Worm (Caenorhabditis elegans) whole organism, young adult: Measurements from ENCODE around the gene Y45F10B.13.
"Not testable (repeated sequence)": the region's sequence is repeated elsewhere in the genome, so short reads cannot be mapped to it uniquely, and the experiment has no call there.

Source experiments
- B0261.1 ChIP-seq: sonication (generic microtip); optimal IDR thresholded peaks from 2 replicates; lab custom pipeline; 2016; ENCODE audit warnings: mild to moderate bottlenecking, missing genetic modification characterization, moderate library complexity, missing compliant biosample characterization
- B0336.3 ChIP-seq: fragments of 200-800 bp; sonication (Bioruptor generic); IDR thresholded peaks from 2 replicates; pipeline ENCODE4 v1.3.6; 2022; ENCODE audit warnings: missing genetic modification characterization, missing compliant biosample characterization
- D2030.7 ChIP-seq: fragments of 200-800 bp; sonication (Bioruptor generic); IDR thresholded peaks from 2 replicates; pipeline ENCODE4 v1.3.6; 2022; ENCODE audit warnings: missing genetic modification reagents, missing genetic modification characterization, missing compliant biosample characterization
- F49E8.2 ChIP-seq: sonication (generic microtip); optimal IDR thresholded peaks from 3 replicates; lab custom pipeline; 2017; ENCODE audit warnings: missing genetic modification characterization, mild to moderate bottlenecking, missing compliant biosample characterization, antibody characterized with exemption, moderate library complexity; ENCODE audit not compliant: insufficient read depth
- Y53F4B.3 ChIP-seq: fragments of 200-800 bp; sonication (Bioruptor generic); IDR thresholded peaks from 2 replicates; pipeline ENCODE4 v1.3.6; 2022; ENCODE audit warnings: missing genetic modification reagents, missing genetic modification characterization, missing compliant biosample characterization
- attf-3 ChIP-seq: fragments of 200-800 bp; sonication (Bioruptor generic); conservative IDR thresholded peaks from 2 replicates; pipeline ENCODE4 v1.3.6; 2022; ENCODE audit warnings: missing genetic modification reagents, missing genetic modification characterization, missing compliant biosample characterization
- attf-6 ChIP-seq: fragments of 200-800 bp; sonication (Bioruptor generic); IDR thresholded peaks from 2 replicates; pipeline ENCODE4 v1.3.6; 2022; ENCODE audit warnings: missing genetic modification reagents, missing genetic modification characterization, missing compliant biosample characterization
- ceh-100 ChIP-seq: fragments of 200-800 bp; sonication (Bioruptor generic); IDR thresholded peaks from 2 replicates; pipeline ENCODE4 v1.3.6; 2022; ENCODE audit warnings: missing genetic modification reagents, missing genetic modification characterization, missing compliant biosample characterization
- ceh-91 ChIP-seq: fragments of 200-800 bp; sonication (Bioruptor generic); IDR thresholded peaks from 2 replicates; pipeline ENCODE4 v1.3.6; 2022; ENCODE audit warnings: missing genetic modification reagents, missing genetic modification characterization, missing compliant biosample characterization
- chd-7 ChIP-seq: sonication (generic microtip); optimal IDR thresholded peaks from 2 replicates; lab custom pipeline; 2016; ENCODE audit warnings: mild to moderate bottlenecking, missing genetic modification characterization, moderate library complexity, missing compliant biosample characterization
- dpl-1 ChIP-seq: fragments of 150-350 bp; optimal IDR thresholded peaks from 2 replicates; lab custom pipeline; 2014; ENCODE audit warnings: missing biosample characterization, missing genetic modification reagents, missing genetic modification characterization
- ekl-4 ChIP-seq: fragments of 200-800 bp; sonication (Bioruptor generic); IDR thresholded peaks from 2 replicates; pipeline ENCODE4 v1.3.6; 2022; ENCODE audit warnings: missing genetic modification reagents, missing genetic modification characterization, missing compliant biosample characterization
- ets-4 ChIP-seq: fragments of 200-800 bp; sonication (Bioruptor generic); optimal IDR thresholded peaks from 2 replicates; lab custom pipeline; 2018; ENCODE audit warnings: mild to moderate bottlenecking, missing genetic modification characterization, missing compliant biosample characterization
- hmg-1.2 ChIP-seq: fragments of 200-800 bp; sonication (Bioruptor generic); IDR thresholded peaks from 2 replicates; pipeline ENCODE4 v1.3.6; 2022; ENCODE audit warnings: missing genetic modification reagents, missing genetic modification characterization, missing compliant biosample characterization
- lin-26 ChIP-seq: fragments of 200-800 bp; sonication (Bioruptor generic); IDR thresholded peaks from 2 replicates; pipeline ENCODE4 v1.3.6; 2022; ENCODE audit warnings: missing genetic modification reagents, missing genetic modification characterization, missing compliant biosample characterization
- lin-40 ChIP-seq: sonication (generic microtip); optimal IDR thresholded peaks from 2 replicates; lab custom pipeline; 2016; ENCODE audit warnings: missing genetic modification characterization, mild to moderate bottlenecking, missing compliant biosample characterization, missing genotype, missing genetic modification reagents
- lin-54 ChIP-seq: fragments of 200-800 bp; sonication (Bioruptor generic); optimal IDR thresholded peaks from 2 replicates; lab custom pipeline; 2018; ENCODE audit warnings: mild to moderate bottlenecking, missing genetic modification characterization, missing compliant biosample characterization
- lsl-1 ChIP-seq: fragments of 200-800 bp; sonication (Bioruptor generic); optimal IDR thresholded peaks from 2 replicates; lab custom pipeline; 2018; ENCODE audit warnings: mild to moderate bottlenecking, missing genetic modification characterization, moderate library complexity, missing compliant biosample characterization
- madf-6 ChIP-seq: fragments of 200-800 bp; sonication (Bioruptor generic); IDR thresholded peaks from 2 replicates; pipeline ENCODE4 v1.3.6; 2022; ENCODE audit warnings: missing genetic modification reagents, missing genetic modification characterization, missing compliant biosample characterization
- mcd-1 ChIP-seq: fragments of 200-800 bp; sonication (Bioruptor generic); IDR thresholded peaks from 2 replicates; pipeline ENCODE4 v1.3.6; 2022; ENCODE audit warnings: missing genetic modification reagents, missing genetic modification characterization, missing compliant biosample characterization
- mel-28 ChIP-seq: sonication (generic microtip); optimal IDR thresholded peaks from 2 replicates; lab custom pipeline; 2016; ENCODE audit warnings: borderline replicate concordance, mild to moderate bottlenecking, missing genetic modification characterization, missing compliant biosample characterization
- nfya-1 ChIP-seq: sonication (generic microtip); optimal IDR thresholded peaks from 2 replicates; lab custom pipeline; 2017; ENCODE audit warnings: antibody characterized with exemption, missing compliant biosample characterization, missing genetic modification characterization, borderline replicate concordance; ENCODE audit not compliant: insufficient read depth
- rcor-1 ChIP-seq: fragments of 200-800 bp; sonication (Bioruptor generic); IDR thresholded peaks from 2 replicates; pipeline ENCODE4 v1.3.6; 2022; ENCODE audit warnings: missing genetic modification reagents, missing genetic modification characterization, missing compliant biosample characterization
- rec-8 ChIP-seq, 2 experiments: sonication (generic microtip); optimal IDR thresholded peaks; 2 replicates each; lab custom pipeline; 2016; ENCODE audit warnings: mild to moderate bottlenecking in 2 of 2, missing genetic modification characterization in 2 of 2, missing genetic modification reagents in 2 of 2, missing genotype in 2 of 2, missing biosample characterization in 1 of 2, missing compliant biosample characterization in 1 of 2, moderate library complexity in 1 of 2
- rpc-1 ChIP-seq, 2 experiments: fragments of 150-350 bp in 1 of 2; sonication (generic microtip) in 1 of 2; optimal IDR thresholded peaks; 2 replicates each; lab custom pipeline; 2014 to 2018; ENCODE audit warnings: missing biosample characterization in 1 of 2, missing genetic modification characterization in 1 of 2, missing genetic modification reagents in 1 of 2, missing genotype in 1 of 2
- snpc-1.3 ChIP-seq: sonication (generic microtip); optimal IDR thresholded peaks from 2 replicates; lab custom pipeline; 2017; ENCODE audit warnings: missing genetic modification characterization, mild to moderate bottlenecking, missing compliant biosample characterization, antibody characterized with exemption, moderate library complexity, missing genotype, missing genetic modification reagents; ENCODE audit not compliant: insufficient read depth
- snpc-4 ChIP-seq, 5 experiments: fragments of 150-350 bp in 1 of 5; sonication (generic microtip) in 4 of 5; optimal IDR thresholded peaks; 2 replicates each; lab custom pipeline; 2014 to 2018; ENCODE audit warnings: missing genetic modification characterization in 5 of 5, missing biosample characterization in 3 of 5, antibody characterized with exemption in 2 of 5, mild to moderate bottlenecking in 2 of 5, missing compliant biosample characterization in 2 of 5, missing genotype in 2 of 5, moderate library complexity in 2 of 5, missing genetic modification reagents in 1 of 5
- tbp1 ChIP-seq: fragments of 200-800 bp; sonication (Bioruptor generic); optimal IDR thresholded peaks from 2 replicates; lab custom pipeline; 2018; ENCODE audit warnings: mild to moderate bottlenecking, missing genetic modification characterization, missing compliant biosample characterization
- ztf-28 ChIP-seq: fragments of 200-800 bp; sonication (Bioruptor generic); IDR thresholded peaks from 2 replicates; pipeline ENCODE4 v1.3.6; 2022; ENCODE audit warnings: missing genetic modification reagents, missing genetic modification characterization, missing compliant biosample characterization
- ztf-6 ChIP-seq: fragments of 200-800 bp; sonication (Bioruptor generic); IDR thresholded peaks from 2 replicates; pipeline ENCODE4 v1.3.6; 2022; ENCODE audit warnings: missing genetic modification reagents, missing genetic modification characterization, missing compliant biosample characterization

Gene Y45F10B.13

ce11 chrIV:13505144-13505543 lies 56.4 kb downstream of the Y45F10B.13 start, which contains the start of gene seld-1:
seld-1 (plus strand) TSS chrIV:13505444.
- TF ChIP-seq lin-40 (tag; lab: Kevin White, UChicago) (no peak), lsl-1 (GFP tag; lab: Kevin White, UChicago) (no peak), mel-28 (tag; lab: Kevin White, UChicago) (no peak), dpl-1 (GFP tag; lab: Kevin White, UChicago) (no peak), chd-7 (tag; lab: Kevin White, UChicago) (no peak), ztf-6 (no peak), nfya-1 (tag; lab: Kevin White, UChicago) (no peak), B0336.3 (no peak), rpc-1 (optimal IDR thresholded peaks at IDR 0.05; lab: Kevin White, UChicago) (no peak), rpc-1 (tag; optimal IDR thresholded peaks at IDR 0.05; lab: Kevin White, UChicago) (no peak), lin-54 (GFP tag; lab: Kevin White, UChicago) (no peak), ets-4 (GFP tag; lab: Kevin White, UChicago) (no peak), lin-26 (GFP tag; lab: Robert Waterston, UW) (no peak), rec-8 (tag; optimal IDR thresholded peaks at IDR 0.05; lab: Kevin White, UChicago) (no peak)
- TF ChIP-seq, all 124 proteins: peak for 0

- TF ChIP-seq tbp1 (GFP tag; lab: Kevin White, UChicago) (peak; percentile 65), hmg-1.2 (GFP tag; lab: Robert Waterston, UW) (peak; percentile 24; the same call in 1 of the 2 replicates), B0261.1 (peak; percentile 33), lin-26 (GFP tag; lab: Robert Waterston, UW) (peak; percentile 54; the same call in 1 of the 2 replicates), attf-6 (GFP tag; lab: Robert Waterston, UW) (0 out of 2 replicates have a peak, but pooled peaks have one; percentile 8), madf-6 (peak; percentile 8; the same call in 1 of the 2 replicates), rpc-1 (tag; optimal IDR thresholded peaks at IDR 0.05; lab: Kevin White, UChicago) (peak; percentile 46)
- not testable (repeated sequence) for TF ChIP-seq rpc-1 (optimal IDR thresholded peaks at IDR 0.05; lab: Kevin White, UChicago)
Measured at ce11 chrIV:13504065-13504464, 57.5 kb downstream of the Y45F10B.13 start.

- TF ChIP-seq dpl-1 (GFP tag; lab: Kevin White, UChicago) (peak; percentile 16), ztf-28 (GFP tag; lab: Robert Waterston, UW) (peak; percentile 5; the same call in 1 of the 2 replicates), D2030.7 (GFP tag; lab: Robert Waterston, UW) (peak; percentile 54), snpc-4 (tag; optimal IDR thresholded peaks at IDR 0.05; lab: Kevin White, UChicago) (peak in 2 of 4 experiments; percentile 45 to 48), rcor-1 (GFP tag; lab: Robert Waterston, UW) (0 out of 2 replicates have a peak, but pooled peaks have one; percentile 10), attf-3 (GFP tag; lab: Robert Waterston, UW) (0 out of 2 replicates have a peak, but pooled peaks have one; percentile 29), mcd-1 (GFP tag; lab: Robert Waterston, UW) (peak; percentile 54), madf-6 (peak; percentile 54), ceh-91 (GFP tag; lab: Robert Waterston, UW) (peak; percentile 48; the same call in 1 of the 2 replicates), ekl-4 (GFP tag; lab: Robert Waterston, UW) (0 out of 2 replicates have a peak, but pooled peaks have one; percentile 12), Y53F4B.3 (GFP tag; lab: Robert Waterston, UW) (0 out of 2 replicates have a peak, but pooled peaks have one; percentile 4), F49E8.2 (tag; lab: Kevin White, UChicago) (peak; percentile 41), lsl-1 (GFP tag; lab: Kevin White, UChicago) (peak; percentile 70), ceh-100 (GFP tag; lab: Robert Waterston, UW) (peak; percentile 80), snpc-1.3 (tag; lab: Kevin White, UChicago) (peak; percentile 27), attf-6 (GFP tag; lab: Robert Waterston, UW) (peak; percentile 37)
- TF ChIP-seq snpc-4 (GFP tag; optimal IDR thresholded peaks at IDR 0.05; lab: Kevin White, UChicago), result not testable (repeated sequence)
Measured at ce11 chrIV:13503365-13504015, 58.0 kb downstream of the Y45F10B.13 start.
